Worm (Caenorhabditis elegans): ENCODE measurements around the gene M60.4.

DNA sequence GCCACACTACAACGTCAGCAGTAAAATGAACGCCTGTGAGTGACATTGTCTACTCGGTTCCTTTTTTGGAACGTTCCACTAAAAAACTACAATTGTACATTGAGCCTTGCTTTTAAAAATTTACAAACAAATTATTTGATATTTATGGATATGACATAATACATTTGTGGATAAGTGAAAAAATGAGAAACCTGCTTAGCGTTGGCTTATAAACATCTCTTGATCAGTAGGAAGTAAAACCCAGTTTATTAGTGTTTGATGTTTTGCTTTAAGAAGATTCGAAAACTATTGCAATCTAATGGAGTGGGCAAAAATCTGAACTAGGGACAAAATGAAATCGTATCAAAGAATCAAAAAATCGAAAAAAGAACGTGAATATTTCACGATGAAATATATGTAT is 19.2 kb downstream of the M60.4 start:
- TF ChIP-seq tbx-2 (tag; optimal IDR thresholded peaks at IDR 0.05) (no peak), lim-6 (tag; optimal IDR thresholded peaks at IDR 0.05) (no peak), ceh-19 (GFP tag; optimal IDR thresholded peaks at IDR 0.05) (no peak)
